Worm (Caenorhabditis elegans): ENCODE results near the gene efr-3.
A peak's percentile ranks its signal among the peaks of the same experiment; 100 is the strongest.

efr-3 gene

DNA sequence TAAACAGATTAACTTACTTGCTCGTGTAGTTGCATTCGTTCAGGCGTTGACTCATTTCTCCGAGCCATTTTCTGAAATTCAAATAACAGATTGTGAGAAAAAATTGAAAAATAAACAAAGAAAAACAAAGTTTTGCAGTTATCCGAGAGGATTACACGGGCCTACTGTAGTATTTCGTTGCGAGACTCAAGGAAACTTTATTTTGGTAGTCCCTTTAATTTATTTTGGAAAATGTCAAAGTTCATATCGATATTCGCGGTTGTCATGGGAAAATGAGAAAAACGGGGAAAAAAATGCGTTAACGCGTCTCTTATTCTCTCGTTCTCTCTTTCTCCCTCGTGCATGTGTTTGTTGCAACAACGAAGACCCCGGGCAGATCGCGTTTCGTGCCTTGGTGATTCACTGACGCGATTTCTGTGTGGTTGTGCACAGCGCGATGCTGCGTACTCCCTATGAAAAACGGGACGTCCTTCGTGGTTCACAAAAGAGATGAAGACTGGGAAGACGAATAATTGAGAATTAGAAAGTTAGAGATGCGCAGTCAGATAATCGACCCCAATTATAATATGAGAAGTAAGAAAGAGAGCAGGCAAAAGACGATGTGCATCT lies 10.4 kb upstream of the efr-3 start, which contains the start of gene set-4 (continued):
- TF ChIP-seq grh-1 (GFP tag; IDR thresholded peaks at IDR 0.05) (peak; percentile 84), nhr-28 (tag; optimal IDR thresholded peaks at IDR 0.05) (no peak)

- TF ChIP-seq C16A3.4 (tag; optimal IDR thresholded peaks at IDR 0.05), result no peak
- no peak for TF ChIP-seq nhr-84 (tag; optimal IDR thresholded peaks at IDR 0.05)
- no peak for TF ChIP-seq C04F5.9 (tag; optimal IDR thresholded peaks at IDR 0.05)
- TF ChIP-seq skn-1 (tag; optimal IDR thresholded peaks at IDR 0.05), result no peak
- no peak for TF ChIP-seq aly-2 (tag; optimal IDR thresholded peaks at IDR 0.05)
- TF ChIP-seq lin-14 (GFP tag; optimal IDR thresholded peaks at IDR 0.05), result peak; percentile 33
- peak in 1 of 2 experiments; percentile 13 for TF ChIP-seq lsy-2 (tag; optimal IDR thresholded peaks at IDR 0.05)
- no peak for TF ChIP-seq ceh-63 (GFP tag; optimal IDR thresholded peaks at IDR 0.05)
- no peak for TF ChIP-seq blmp-1 (tag; optimal IDR thresholded peaks at IDR 0.05)
- TF ChIP-seq efl-1 (optimal IDR thresholded peaks at IDR 0.05), result no peak
- TF ChIP-seq efl-1 (GFP tag; optimal IDR thresholded peaks at IDR 0.05 in 1 of 2), result peak in 1 of 2 experiments; percentile 43
- TF ChIP-seq unc-30 (tag; optimal IDR thresholded peaks at IDR 0.05), result no peak
- no peak for TF ChIP-seq nhr-12 (tag; optimal IDR thresholded peaks at IDR 0.05)
- TF ChIP-seq isw-1 (GFP tag; IDR thresholded peaks at IDR 0.05), result no peak
- no peak for TF ChIP-seq mep-1 (tag; optimal IDR thresholded peaks at IDR 0.05)
- no peak for TF ChIP-seq ceh-8 (GFP tag; optimal IDR thresholded peaks at IDR 0.05)
- TF ChIP-seq zag-1 (tag; optimal IDR thresholded peaks at IDR 0.05), result no peak
- no peak for TF ChIP-seq pag-3 (tag; optimal IDR thresholded peaks at IDR 0.05; ENCODE audit: borderline replicate concordance, insufficient read depth)
- TF ChIP-seq elt-2 (tag; optimal IDR thresholded peaks at IDR 0.05), result peak; percentile 95
- no peak for TF ChIP-seq unc-86 (tag; optimal IDR thresholded peaks at IDR 0.05)
- TF ChIP-seq ama-1 (optimal IDR thresholded peaks at IDR 0.05), result peak; percentile 37
- no peak for TF ChIP-seq Y116A8C.19 (tag; optimal IDR thresholded peaks at IDR 0.05; ENCODE audit: borderline replicate concordance)
- no peak for TF ChIP-seq F16B12.6 (tag; optimal IDR thresholded peaks at IDR 0.05)
- TF ChIP-seq mab-9 (GFP tag; IDR thresholded peaks at IDR 0.05), result no peak
- peak; percentile 4 for TF ChIP-seq nhr-20 (tag; optimal IDR thresholded peaks at IDR 0.05)
- peak; percentile 14 for TF ChIP-seq nhr-71 (tag; optimal IDR thresholded peaks at IDR 0.05)
- no peak for TF ChIP-seq hpl-2 (GFP tag; optimal IDR thresholded peaks at IDR 0.05)
- TF ChIP-seq lin-35 (GFP tag; optimal IDR thresholded peaks at IDR 0.05), result peak in 1 of 2 experiments; percentile 65
- no peak for TF ChIP-seq fkh-10 (GFP tag; optimal IDR thresholded peaks at IDR 0.05)
- TF ChIP-seq aha-1 (tag; optimal IDR thresholded peaks at IDR 0.05), result no peak
- TF ChIP-seq nhr-90 (tag; optimal IDR thresholded peaks at IDR 0.05; ENCODE audit: poor library complexity), result peak; percentile 38
- TF ChIP-seq dpl-1 (GFP tag; optimal IDR thresholded peaks at IDR 0.05), result no peak
- TF ChIP-seq nhr-28 (tag; optimal IDR thresholded peaks at IDR 0.05), result no peak
- no peak for TF ChIP-seq mdl-1 (tag; optimal IDR thresholded peaks at IDR 0.05)
- TF ChIP-seq alr-1 (tag; optimal IDR thresholded peaks at IDR 0.05; ENCODE audit: borderline replicate concordance), result no peak
- no peak for TF ChIP-seq ceh-90 (tag; optimal IDR thresholded peaks at IDR 0.05)
- TF ChIP-seq nhr-11 (tag; optimal IDR thresholded peaks at IDR 0.05), result no peak
- no peak for TF ChIP-seq hlh-17 (GFP tag; optimal IDR thresholded peaks at IDR 0.05; ENCODE audit: borderline replicate concordance)
- no peak for TF ChIP-seq ceh-82 (tag; optimal IDR thresholded peaks at IDR 0.05)
- TF ChIP-seq vab-15 (tag; optimal IDR thresholded peaks at IDR 0.05), result no peak
- no peak for TF ChIP-seq ztf-11 (tag; optimal IDR thresholded peaks at IDR 0.05)
- no peak for TF ChIP-seq sox-4 (tag; optimal IDR thresholded peaks at IDR 0.05)
- TF ChIP-seq efl-3 (GFP tag; optimal IDR thresholded peaks at IDR 0.05), result no peak
- no peak for TF ChIP-seq jun-1 (tag; optimal IDR thresholded peaks at IDR 0.05)
- TF ChIP-seq pqm-1 (tag; optimal IDR thresholded peaks at IDR 0.05), result peak; percentile 37
- TF ChIP-seq tlp-1 (tag; optimal IDR thresholded peaks at IDR 0.05), result peak; percentile 30
- TF ChIP-seq unc-98 (GFP tag; IDR thresholded peaks at IDR 0.05), result no peak
- TF ChIP-seq C34B4.2 (tag; optimal IDR thresholded peaks at IDR 0.05), result no peak
- no peak for TF ChIP-seq xbp-1 (tag; optimal IDR thresholded peaks at IDR 0.05)
- TF ChIP-seq irx-1 (tag; optimal IDR thresholded peaks at IDR 0.05), result no peak
These were observed 7.7 kb upstream of the efr-3 start for ce11 chrII:6328672-6329071.

All from whole organism, L1 larva.